Worm (Caenorhabditis elegans): Measurements from ENCODE around the gene fipr-9.

Gene fipr-9

DNA sequence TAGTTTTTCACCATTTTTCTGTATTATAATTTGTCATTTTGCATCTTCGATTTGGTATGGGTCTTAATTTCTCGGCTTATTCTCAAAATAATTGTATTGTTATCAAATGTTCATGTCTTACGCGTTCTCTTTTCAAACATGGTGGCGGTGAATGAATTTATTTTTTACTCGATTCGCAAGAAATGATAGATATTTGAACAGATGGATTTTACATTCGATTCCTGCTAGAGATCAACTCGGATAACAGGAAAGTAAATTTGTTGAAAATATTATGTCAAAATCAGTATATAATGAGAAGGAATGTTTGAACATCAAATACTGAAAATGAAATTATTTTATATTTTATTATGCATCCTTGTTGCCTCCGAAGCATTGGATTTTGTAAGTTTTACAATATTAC, 38.5 kb upstream of the fipr-9 start, which contains the start of gene ZK856.4:
TSS of gene ZK856.4 (plus strand) at position 301 of the 400 bp plus-strand sequence.
- no peak for TF ChIP-seq nhr-12 (tag; optimal IDR thresholded peaks at IDR 0.05)
- no peak for TF ChIP-seq nhr-76 (tag; optimal IDR thresholded peaks at IDR 0.05)
- no peak for TF ChIP-seq nhr-237 (tag; optimal IDR thresholded peaks at IDR 0.05)
- no peak for TF ChIP-seq drap-1 (GFP tag; optimal IDR thresholded peaks at IDR 0.05)
- TF ChIP-seq sptf-1 (tag; optimal IDR thresholded peaks at IDR 0.05): no peak
- TF ChIP-seq mep-1 (tag; optimal IDR thresholded peaks at IDR 0.05): no peak
- no peak for TF ChIP-seq elt-1 (tag; optimal IDR thresholded peaks at IDR 0.05; ENCODE audit: borderline replicate concordance, insufficient read depth)

DNA sequence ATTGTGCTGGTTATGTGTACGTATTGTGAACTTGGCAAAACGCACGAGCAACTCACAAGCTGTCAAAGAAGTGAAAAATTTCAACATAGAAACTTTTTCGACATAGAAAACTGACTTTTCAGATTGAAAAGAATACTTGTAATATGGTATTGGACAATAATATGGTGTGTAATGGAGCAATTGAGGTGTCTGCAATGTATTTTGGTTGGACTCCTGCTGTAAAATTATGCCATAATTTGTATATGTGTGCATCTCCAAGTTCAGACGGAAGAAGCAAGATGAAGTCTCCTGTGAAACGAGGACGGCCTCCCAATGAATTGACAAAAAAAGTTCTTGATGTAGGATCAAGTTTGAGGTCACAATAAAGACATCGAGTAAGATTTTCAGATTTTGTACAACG, 37.7 kb upstream of the fipr-9 start:
- TF ChIP-seq sem-2 (GFP tag; optimal IDR thresholded peaks at IDR 0.05) (no peak), hlh-1 (tag; optimal IDR thresholded peaks at IDR 0.05) (no peak), nhr-237 (tag; optimal IDR thresholded peaks at IDR 0.05) (no peak), elt-1 (tag; optimal IDR thresholded peaks at IDR 0.05; ENCODE audit: borderline replicate concordance, insufficient read depth) (no peak), unc-62 (GFP tag; optimal IDR thresholded peaks at IDR 0.05) (no peak), mep-1 (tag; optimal IDR thresholded peaks at IDR 0.05) (no peak), zip-8 (tag; optimal IDR thresholded peaks at IDR 0.05) (no peak), ceh-39 (tag; optimal IDR thresholded peaks at IDR 0.05) (no peak), ceh-83 (GFP tag; optimal IDR thresholded peaks at IDR 0.05) (no peak), unc-39 (tag; optimal IDR thresholded peaks at IDR 0.05) (no peak), bed-3 (GFP tag; optimal IDR thresholded peaks at IDR 0.05) (no peak), flh-1 (GFP tag; optimal IDR thresholded peaks at IDR 0.05) (no peak), pha-4 (tag; optimal IDR thresholded peaks at IDR 0.05) (no peak), nhr-2 (tag; optimal IDR thresholded peaks at IDR 0.05) (no peak), snpc-4 (tag; optimal IDR thresholded peaks at IDR 0.05) (no peak), nhr-28 (tag; optimal IDR thresholded peaks at IDR 0.05) (no peak), M03D4.4 (tag; optimal IDR thresholded peaks at IDR 0.05) (no peak), elt-3 (tag; optimal IDR thresholded peaks at IDR 0.05) (no peak), ztf-11 (tag; optimal IDR thresholded peaks at IDR 0.05) (no peak)

DNA sequence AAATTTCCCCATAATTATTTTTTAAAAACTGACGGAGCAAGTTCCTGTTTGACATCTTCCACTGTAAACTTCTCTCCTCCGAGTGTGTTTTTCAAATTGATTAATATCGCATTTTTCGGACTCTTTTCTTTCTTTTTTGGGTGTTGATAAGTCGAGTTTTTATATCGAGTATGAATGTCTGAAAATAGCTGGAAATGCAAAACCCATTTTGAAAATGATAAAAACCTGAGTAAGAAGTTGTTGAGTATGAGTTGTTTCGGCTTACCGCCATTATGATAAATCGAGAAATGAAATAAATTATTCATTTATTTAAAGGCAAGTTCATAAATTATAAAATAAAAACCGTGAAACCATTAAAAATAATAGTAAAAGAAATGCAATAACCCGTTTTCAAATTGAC, 35.7 kb upstream of the fipr-9 start, which contains the start of gene ZK856.18:
TSS of gene ZK856.18 (minus strand) at position 289 of the 400 bp plus-strand sequence.
- TF ChIP-seq nhr-76 (tag; optimal IDR thresholded peaks at IDR 0.05): no peak
- TF ChIP-seq ceh-83 (GFP tag; optimal IDR thresholded peaks at IDR 0.05): no peak
- TF ChIP-seq snpc-4 (tag; optimal IDR thresholded peaks at IDR 0.05): no peak
- no peak for TF ChIP-seq M03D4.4 (tag; optimal IDR thresholded peaks at IDR 0.05)
- TF ChIP-seq unc-39 (tag; optimal IDR thresholded peaks at IDR 0.05): no peak
- no peak for TF ChIP-seq ces-1 (GFP tag; optimal IDR thresholded peaks at IDR 0.05)
- no peak for TF ChIP-seq lin-13 (tag; optimal IDR thresholded peaks at IDR 0.05)

DNA sequence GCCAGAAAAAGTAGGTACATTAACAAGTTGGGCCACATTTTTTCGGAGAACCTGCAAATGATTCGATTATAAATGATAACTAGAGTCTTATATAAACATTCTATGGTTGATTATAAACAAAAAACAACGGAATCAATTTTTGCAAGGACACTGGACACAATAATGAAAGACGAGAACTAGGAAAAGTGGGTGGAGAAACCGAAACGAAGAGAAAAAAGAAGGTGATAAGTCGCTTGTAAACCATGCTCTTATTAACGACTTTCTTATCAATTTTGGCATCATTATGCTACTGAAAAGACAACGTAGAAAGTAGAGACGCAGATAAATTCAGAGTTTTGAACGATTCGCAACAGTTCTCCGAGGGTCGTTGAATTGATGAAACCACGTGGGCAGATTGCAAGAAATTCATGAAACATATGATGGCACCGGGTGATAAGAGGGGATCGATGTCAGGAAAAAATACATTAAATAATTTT, 31.3 kb upstream of the fipr-9 start, which contains the start of gene ZK856.5:
TSS of gene ZK856.5 (minus strand) at position 51 of the 476 bp plus-strand sequence.
- no peak for TF ChIP-seq unc-62 (GFP tag; optimal IDR thresholded peaks at IDR 0.05)
- TF ChIP-seq hlh-1 (tag; optimal IDR thresholded peaks at IDR 0.05): no peak
- TF ChIP-seq ham-2 (GFP tag; optimal IDR thresholded peaks at IDR 0.05): no peak
- TF ChIP-seq pha-4 (tag; optimal IDR thresholded peaks at IDR 0.05): no peak
- no peak for TF ChIP-seq nhr-237 (tag; optimal IDR thresholded peaks at IDR 0.05)
- TF ChIP-seq nhr-12 (tag; optimal IDR thresholded peaks at IDR 0.05): no peak
- no peak for TF ChIP-seq lsy-2 (tag; optimal IDR thresholded peaks at IDR 0.05)
- TF ChIP-seq M03D4.4 (tag; optimal IDR thresholded peaks at IDR 0.05): no peak
- TF ChIP-seq lin-32 (GFP tag; optimal IDR thresholded peaks at IDR 0.05): no peak
- no peak for TF ChIP-seq unc-120 (tag; optimal IDR thresholded peaks at IDR 0.05; ENCODE audit: poor library complexity, severe bottlenecking)
- no peak for TF ChIP-seq nhr-76 (tag; optimal IDR thresholded peaks at IDR 0.05)
- TF ChIP-seq unc-39 (tag; optimal IDR thresholded peaks at IDR 0.05): no peak
- TF ChIP-seq flh-1 (GFP tag; optimal IDR thresholded peaks at IDR 0.05): no peak
- TF ChIP-seq zip-8 (tag; optimal IDR thresholded peaks at IDR 0.05): no peak
- TF ChIP-seq sem-2 (GFP tag; optimal IDR thresholded peaks at IDR 0.05): no peak
- no peak for TF ChIP-seq ceh-39 (tag; optimal IDR thresholded peaks at IDR 0.05)
- no peak for TF ChIP-seq lin-13 (tag; optimal IDR thresholded peaks at IDR 0.05)
- no peak for TF ChIP-seq tbx-8 (GFP tag; optimal IDR thresholded peaks at IDR 0.05)
- TF ChIP-seq elt-3 (tag; optimal IDR thresholded peaks at IDR 0.05): no peak

DNA sequence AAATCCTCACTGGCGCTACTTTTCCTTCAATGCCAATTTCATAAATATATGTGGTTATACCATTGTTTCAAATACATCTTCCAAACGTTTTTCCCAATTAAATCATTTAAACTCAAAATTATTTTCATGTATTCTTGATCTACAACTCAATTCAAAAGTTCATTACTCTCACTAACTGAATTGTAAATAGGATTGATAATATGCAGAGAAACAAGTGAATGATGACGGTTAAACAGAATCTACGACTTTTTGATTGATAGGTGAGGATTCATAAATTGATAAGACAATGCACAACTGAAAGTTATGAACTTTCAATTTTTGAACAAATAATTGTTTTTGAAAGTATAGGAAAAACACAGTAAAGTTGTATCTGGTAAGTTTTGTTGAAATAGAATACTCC, 30.2 kb upstream of the fipr-9 start:
- TF ChIP-seq drap-1 (GFP tag; optimal IDR thresholded peaks at IDR 0.05) (no peak), ceh-83 (GFP tag; optimal IDR thresholded peaks at IDR 0.05) (no peak), nhr-76 (tag; optimal IDR thresholded peaks at IDR 0.05) (no peak), nhr-28 (tag; optimal IDR thresholded peaks at IDR 0.05) (no peak), snpc-4 (tag; optimal IDR thresholded peaks at IDR 0.05) (no peak), nhr-2 (tag; optimal IDR thresholded peaks at IDR 0.05) (no peak), ceh-39 (tag; optimal IDR thresholded peaks at IDR 0.05) (no peak), unc-39 (tag; optimal IDR thresholded peaks at IDR 0.05) (no peak), unc-120 (tag; optimal IDR thresholded peaks at IDR 0.05; ENCODE audit: poor library complexity, severe bottlenecking) (no peak), flh-1 (GFP tag; optimal IDR thresholded peaks at IDR 0.05) (no peak), unc-62 (GFP tag; optimal IDR thresholded peaks at IDR 0.05) (no peak), ham-2 (GFP tag; optimal IDR thresholded peaks at IDR 0.05) (no peak), mab-5 (tag; optimal IDR thresholded peaks at IDR 0.05) (no peak), pha-4 (tag; optimal IDR thresholded peaks at IDR 0.05) (no peak), tbx-8 (GFP tag; optimal IDR thresholded peaks at IDR 0.05) (no peak), zip-8 (tag; optimal IDR thresholded peaks at IDR 0.05) (no peak), ztf-11 (tag; optimal IDR thresholded peaks at IDR 0.05) (no peak), ces-1 (GFP tag; optimal IDR thresholded peaks at IDR 0.05) (no peak)

Measured in whole organism, mixed stage, embryonic.